Fruit fly (Drosophila melanogaster) whole organism, wandering third instar larva: Measurements from ENCODE around the gene primo-1.

Experiments
- Hr78 ChIP-seq: fragments of >200 bp; optimal IDR thresholded peaks from 2 replicates; lab custom pipeline; 2017; ENCODE audit warnings: missing biosample characterization, missing genetic modification characterization
- Myc ChIP-seq: fragments of >200 bp; optimal IDR thresholded peaks from 2 replicates; lab custom pipeline; 2017
- Rel ChIP-seq, 2 experiments: fragments of 200-800 bp; sonication (Bioruptor generic) in 1 of 2; optimal IDR thresholded peaks; 2 replicates in 1 of 2; 3 replicates in 1 of 2; lab custom pipeline; 2016 to 2019; ENCODE audit warnings: mild to moderate bottlenecking in 2 of 2, missing biosample characterization in 2 of 2, missing genetic modification characterization in 2 of 2, moderate library complexity in 1 of 2
- dsf ChIP-seq: sonication (Bioruptor generic); optimal IDR thresholded peaks from 2 replicates; lab custom pipeline; 2016; ENCODE audit warnings: missing biosample characterization, missing genetic modification characterization, borderline replicate concordance
- h ChIP-seq: fragments of 200-800 bp; sonication (Bioruptor generic); optimal IDR thresholded peaks from 3 replicates; lab custom pipeline; 2016; ENCODE audit warnings: missing biosample characterization, mild to moderate bottlenecking, missing genetic modification characterization
- lola ChIP-seq: fragments of >200 bp; optimal IDR thresholded peaks from 2 replicates; lab custom pipeline; 2017; ENCODE audit warnings: missing biosample characterization, missing genetic modification characterization
- rgr ChIP-seq: fragments of 200-800 bp; sonication (Bioruptor generic); optimal IDR thresholded peaks from 3 replicates; lab custom pipeline; 2016; ENCODE audit warnings: missing biosample characterization, mild to moderate bottlenecking, missing genetic modification characterization
- usp ChIP-seq: fragments of >200 bp; optimal IDR thresholded peaks from 2 replicates; lab custom pipeline; 2017; ENCODE audit warnings: missing biosample characterization, missing genetic modification characterization

DNA sequence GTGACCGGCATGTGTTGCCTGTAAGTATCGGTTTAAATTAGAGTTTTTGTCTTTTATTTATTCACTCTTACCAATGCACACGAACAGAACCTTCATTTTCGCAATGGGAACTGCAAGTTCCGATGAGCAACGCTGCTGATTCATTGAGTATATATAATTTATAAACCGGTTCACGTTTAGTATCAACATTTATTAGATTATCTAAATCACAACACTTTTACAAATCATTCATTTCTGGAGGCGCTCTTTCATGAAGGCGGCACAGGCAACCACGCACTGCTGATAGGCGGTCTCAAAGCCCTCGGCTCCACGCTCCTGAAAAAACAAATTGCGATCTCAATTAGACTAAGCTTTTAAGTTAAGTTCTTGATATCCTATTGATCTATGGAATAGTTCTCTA lies 1.8 kb downstream of the primo-1 start, which contains the start of gene Argp:
- no peak for TF ChIP-seq h (GFP tag; lab: Kevin White, UChicago)
- TF ChIP-seq Myc, result no peak
- no peak for TF ChIP-seq lola (GFP tag; lab: Kevin White, UChicago)
- TF ChIP-seq Rel (GFP tag; optimal IDR thresholded peaks at IDR 0.05; lab: Kevin White, UChicago), result no peak
- TF ChIP-seq Rel (tag; optimal IDR thresholded peaks at IDR 0.05; lab: Kevin White, UChicago), result no peak
- no peak for TF ChIP-seq rgr (GFP tag; lab: Kevin White, UChicago)
- TF ChIP-seq Hr78 (GFP tag; lab: Kevin White, UChicago), result no peak
- TF ChIP-seq dsf (GFP tag; lab: Kevin White, UChicago), result no peak
- TF ChIP-seq usp (GFP tag; lab: Kevin White, UChicago), result no peak
